Fruit fly (Drosophila melanogaster) Kc167 (cell line): Measurements from ENCODE around the gene Muc68D.

ENCODE experiments used
- Myc ChIP-seq: fragments of >200 bp; optimal IDR thresholded peaks from 2 replicates; lab custom pipeline; 2017; ENCODE audit warnings: missing external identifiers
- Sin3A ChIP-seq: fragments of >200 bp; optimal IDR thresholded peaks from 2 replicates; lab custom pipeline; 2018; ENCODE audit warnings: missing external identifiers
- h ChIP-seq: fragments of >200 bp; optimal IDR thresholded peaks from 3 replicates; lab custom pipeline; 2018; ENCODE audit warnings: missing external identifiers
- insv ChIP-seq: fragments of >200 bp; optimal IDR thresholded peaks from 3 replicates; lab custom pipeline; 2018; ENCODE audit warnings: missing external identifiers
- psq ChIP-seq: fragments of >200 bp; optimal IDR thresholded peaks from 2 replicates; lab custom pipeline; 2017; ENCODE audit warnings: missing external identifiers
- ttk ChIP-seq: sonication (Bioruptor generic); optimal IDR thresholded peaks from 2 replicates; lab custom pipeline; 2017; ENCODE audit warnings: missing external identifiers

dm6 chr3L:11728147-11728546, 43.8 kb downstream of the Muc68D start, which contains the start of gene sunn:
- no peak for TF ChIP-seq Sin3A (lab: Kevin White, UChicago)
- TF ChIP-seq h (lab: Kevin White, UChicago): no peak
- no peak for TF ChIP-seq insv
- no peak for TF ChIP-seq Myc
- TF ChIP-seq psq: no peak
- no peak for TF ChIP-seq ttk (lab: Kevin White, UChicago)
